Fruit fly (Drosophila melanogaster) whole organism, prepupa: Measurements from ENCODE around the gene Spps.

Experiments
- CG10631 ChIP-seq: fragments of 200-800 bp; sonication (Bioruptor generic); optimal IDR thresholded peaks from 2 replicates; lab custom pipeline; 2016; ENCODE audit warnings: missing biosample characterization, missing genetic modification characterization
- CG10669 ChIP-seq: fragments of 200-800 bp; sonication (Bioruptor generic); optimal IDR thresholded peaks from 3 replicates; lab custom pipeline; 2018; ENCODE audit warnings: missing biosample characterization, mild to moderate bottlenecking, missing genetic modification characterization, moderate library complexity
- CG11762 ChIP-seq: fragments of 200-800 bp; sonication (Bioruptor generic); optimal IDR thresholded peaks from 3 replicates; lab custom pipeline; 2016; ENCODE audit warnings: missing biosample characterization, missing genetic modification characterization; ENCODE audit not compliant: insufficient read depth
- CG15336 ChIP-seq: fragments of 200-800 bp; sonication (Bioruptor generic); IDR thresholded peaks from 2 replicates; pipeline ENCODE4 v1.3.6; 2022; ENCODE audit warnings: missing biosample characterization, missing genetic modification characterization
- CG16779 ChIP-seq: fragments of 200-800 bp; sonication (Bioruptor generic); optimal IDR thresholded peaks from 3 replicates; lab custom pipeline; 2017; ENCODE audit warnings: missing biosample characterization, mild to moderate bottlenecking, missing genetic modification characterization
- CG32006 ChIP-seq: fragments of 200-800 bp; sonication (Bioruptor generic); optimal IDR thresholded peaks from 3 replicates; lab custom pipeline; 2017; ENCODE audit warnings: missing biosample characterization, mild to moderate bottlenecking, missing genetic modification characterization
- CG34406 ChIP-seq: fragments of 200-800 bp; sonication (Bioruptor generic); optimal IDR thresholded peaks from 3 replicates; lab custom pipeline; 2016; ENCODE audit warnings: missing biosample characterization, missing genetic modification characterization
- CG3919 ChIP-seq: fragments of 200-800 bp; sonication (Bioruptor generic); optimal IDR thresholded peaks from 3 replicates; lab custom pipeline; 2016; ENCODE audit warnings: missing biosample characterization, missing genetic modification characterization
- CG4318 ChIP-seq: fragments of 200-800 bp; sonication (Bioruptor generic); optimal IDR thresholded peaks from 3 replicates; lab custom pipeline; 2017; ENCODE audit warnings: missing biosample characterization, mild to moderate bottlenecking, missing genetic modification characterization
- CG6163 ChIP-seq: fragments of 200-800 bp; sonication (Bioruptor generic); IDR thresholded peaks from 3 replicates; pipeline ENCODE4 v1.3.6; 2022; ENCODE audit warnings: missing biosample characterization, missing genetic modification characterization
- CG6808 ChIP-seq: fragments of 200-800 bp; sonication (Bioruptor generic); optimal IDR thresholded peaks from 3 replicates; lab custom pipeline; 2017; ENCODE audit warnings: missing biosample characterization, missing genetic modification characterization, mild to moderate bottlenecking, moderate library complexity, missing genetic modification reagents
- CG7368 ChIP-seq: fragments of 200-800 bp; sonication (Bioruptor generic); optimal IDR thresholded peaks from 3 replicates; lab custom pipeline; 2016; ENCODE audit warnings: missing biosample characterization, missing genetic modification characterization
- CG8119 ChIP-seq: fragments of 200-800 bp; sonication (Bioruptor generic); IDR thresholded peaks from 3 replicates; pipeline ENCODE4 v1.3.6; 2022; ENCODE audit warnings: missing biosample characterization, missing genetic modification characterization
- CG8319 ChIP-seq: fragments of 200-800 bp; sonication (Bioruptor generic); optimal IDR thresholded peaks from 3 replicates; lab custom pipeline; 2016; ENCODE audit warnings: missing biosample characterization, missing genetic modification characterization
- Eip75B ChIP-seq: fragments of 200-800 bp; sonication (Bioruptor generic); optimal IDR thresholded peaks from 3 replicates; lab custom pipeline; 2016; ENCODE audit warnings: missing biosample characterization, missing genetic modification characterization
- Eip78C ChIP-seq: fragments of 200-800 bp; sonication (Bioruptor generic); peaks from one replicate; lab custom pipeline; 2016; ENCODE audit warnings: missing biosample characterization, missing genetic modification characterization
- Eip93F ChIP-seq: fragments of 200-800 bp; sonication (Bioruptor generic); optimal IDR thresholded peaks from 2 replicates; lab custom pipeline; 2016; ENCODE audit warnings: missing biosample characterization, mild to moderate bottlenecking, missing genetic modification characterization
- Ets21C ChIP-seq: fragments of 200-800 bp; sonication (Bioruptor generic); optimal IDR thresholded peaks from 3 replicates; lab custom pipeline; 2016; ENCODE audit warnings: missing biosample characterization, missing genetic modification characterization
- Gug ChIP-seq: fragments of 200-800 bp; sonication (Bioruptor generic); IDR thresholded peaks from 2 replicates; pipeline ENCODE4 v1.3.6; 2022; ENCODE audit warnings: missing biosample characterization, missing genetic modification characterization
- Hr38 ChIP-seq: sonication (Bioruptor generic); optimal IDR thresholded peaks from 2 replicates; lab custom pipeline; 2016; ENCODE audit warnings: missing biosample characterization, missing genetic modification characterization
- Hr39 ChIP-seq: fragments of 200-800 bp; sonication (Bioruptor generic); optimal IDR thresholded peaks from 2 replicates; lab custom pipeline; 2016; ENCODE audit warnings: missing biosample characterization, missing genetic modification characterization
- Hr4 ChIP-seq: fragments of 200-800 bp; sonication (Bioruptor generic); optimal IDR thresholded peaks from 3 replicates; lab custom pipeline; 2016; ENCODE audit warnings: missing biosample characterization, missing genetic modification characterization
- OdsH ChIP-seq: fragments of 200-800 bp; sonication (Bioruptor generic); optimal IDR thresholded peaks from 3 replicates; lab custom pipeline; 2016; ENCODE audit warnings: missing biosample characterization, missing genetic modification characterization
- Smox ChIP-seq: fragments of 200-800 bp; sonication (Bioruptor generic); optimal IDR thresholded peaks from 3 replicates; lab custom pipeline; 2016; ENCODE audit warnings: missing biosample characterization, missing genetic modification characterization
- Sox14 ChIP-seq: fragments of 200-800 bp; sonication (Bioruptor generic); optimal IDR thresholded peaks from 3 replicates; lab custom pipeline; 2016; ENCODE audit warnings: missing biosample characterization, missing genetic modification characterization
- Sox15 ChIP-seq: fragments of 200-800 bp; sonication (Bioruptor generic); optimal IDR thresholded peaks from 3 replicates; lab custom pipeline; 2016; ENCODE audit warnings: missing biosample characterization, missing genetic modification characterization
- achi ChIP-seq: fragments of 200-800 bp; sonication (Bioruptor generic); optimal IDR thresholded peaks from 3 replicates; lab custom pipeline; 2016; ENCODE audit warnings: missing biosample characterization, missing genetic modification characterization
- acj6 ChIP-seq: fragments of 200-800 bp; sonication (Bioruptor generic); optimal IDR thresholded peaks from 3 replicates; lab custom pipeline; 2016; ENCODE audit warnings: missing biosample characterization, missing genetic modification characterization
- dac ChIP-seq: fragments of 200-800 bp; sonication (Bioruptor generic); optimal IDR thresholded peaks from 2 replicates; lab custom pipeline; 2017; ENCODE audit warnings: missing biosample characterization, mild to moderate bottlenecking, missing genetic modification characterization
- dsx ChIP-seq: fragments of 200-800 bp; optimal IDR thresholded peaks from 3 replicates; lab custom pipeline; 2019; ENCODE audit warnings: missing biosample characterization, mild to moderate bottlenecking, missing genetic modification characterization, moderate library complexity; ENCODE audit not compliant: poor library complexity, severe bottlenecking
- eg ChIP-seq: fragments of 200-800 bp; sonication (Bioruptor generic); IDR thresholded peaks from 3 replicates; pipeline ENCODE4 v1.3.6; 2022; ENCODE audit warnings: missing biosample characterization, missing genetic modification characterization
- fd59A ChIP-seq: fragments of 200-800 bp; sonication (Bioruptor generic); optimal IDR thresholded peaks from 2 replicates; lab custom pipeline; 2017; ENCODE audit warnings: missing biosample characterization, mild to moderate bottlenecking, missing genetic modification characterization, missing genetic modification reagents
- fd85E ChIP-seq: fragments of 200-800 bp; sonication (Bioruptor generic); optimal IDR thresholded peaks from 3 replicates; lab custom pipeline; 2016; ENCODE audit warnings: missing biosample characterization, missing genetic modification characterization
- fkh ChIP-seq: fragments of 200-800 bp; sonication (Bioruptor generic); optimal IDR thresholded peaks from 3 replicates; lab custom pipeline; 2017; ENCODE audit warnings: missing biosample characterization, mild to moderate bottlenecking, missing genetic modification characterization, moderate library complexity
- lz ChIP-seq: fragments of 200-800 bp; sonication (Bioruptor generic); optimal IDR thresholded peaks from 3 replicates; lab custom pipeline; 2016; ENCODE audit warnings: missing biosample characterization, missing genetic modification characterization
- spab ChIP-seq: fragments of 200-800 bp; sonication (Bioruptor generic); optimal IDR thresholded peaks from 2 replicates; lab custom pipeline; 2017; ENCODE audit warnings: missing biosample characterization, mild to moderate bottlenecking, missing genetic modification characterization, missing genetic modification reagents
- svp ChIP-seq: fragments of 200-800 bp; sonication (Bioruptor generic); peaks from one replicate; lab custom pipeline; 2016; ENCODE audit warnings: missing biosample characterization, missing genetic modification characterization
- topi ChIP-seq: fragments of 200-800 bp; sonication (Bioruptor generic); optimal IDR thresholded peaks from 3 replicates; lab custom pipeline; 2016; ENCODE audit warnings: missing biosample characterization, missing genetic modification characterization
- vri ChIP-seq: fragments of 200-800 bp; sonication (Bioruptor generic); optimal IDR thresholded peaks from 3 replicates; lab custom pipeline; 2016; ENCODE audit warnings: missing biosample characterization, mild to moderate bottlenecking, missing genetic modification characterization

The Spps gene

dm6 chr3R:24266786-24267579, 40.2 kb upstream of the Spps start (continued):
- peak; percentile 88 for TF ChIP-seq CG8319
- peak; percentile 93 for TF ChIP-seq CG6808 (GFP tag; lab: Kevin White, UChicago)
- TF ChIP-seq Hr39 (GFP tag; lab: Kevin White, UChicago) = peak; percentile 59
- TF ChIP-seq Eip75B (GFP tag; lab: Kevin White, UChicago) = peak; percentile 87
- TF ChIP-seq Hr38 (GFP tag; lab: Kevin White, UChicago) = no peak
- peak; percentile 83 for TF ChIP-seq Smox (GFP tag; lab: Kevin White, UChicago)
- peak; percentile 53 for TF ChIP-seq dac (GFP tag; lab: Kevin White, UChicago)
- TF ChIP-seq achi (GFP tag; lab: Kevin White, UChicago) = peak; percentile 90
- peak; percentile 81 for TF ChIP-seq Sox14 (GFP tag; lab: Kevin White, UChicago)
- TF ChIP-seq CG34406 (GFP tag; lab: Kevin White, UChicago) = peak; percentile 88

- 0 out of 2 replicates have a peak, but pooled peaks have one; percentile 0 for TF ChIP-seq CG15336 (GFP tag; lab: Robert Waterston, UW)
- no peak for TF ChIP-seq Eip93F
- TF ChIP-seq CG8119 (GFP tag; lab: Robert Waterston, UW) = no peak
- no peak for TF ChIP-seq Smox (GFP tag; lab: Kevin White, UChicago)
- TF ChIP-seq CG16779 (tag; lab: Kevin White, UChicago) = no peak
- peak; percentile 59 for TF ChIP-seq fkh
- peak; percentile 63 for TF ChIP-seq svp (GFP tag; lab: Kevin White, UChicago)
- TF ChIP-seq Eip78C = peak; percentile 69
- no peak for TF ChIP-seq Ets21C (GFP tag; lab: Kevin White, UChicago)
- TF ChIP-seq dsx (GFP tag; lab: Kevin White, UChicago) = peak; percentile 12
- TF ChIP-seq CG3919 (GFP tag; lab: Kevin White, UChicago) = peak; percentile 4
- TF ChIP-seq vri = peak; percentile 27
- TF ChIP-seq CG32006 = no peak
- no peak for TF ChIP-seq CG8319
- TF ChIP-seq CG4318 (GFP tag; lab: Kevin White, UChicago) = no peak
These were observed 38.0 kb upstream of the Spps start for dm6 chr3R:24264414-24265363.

DNA sequence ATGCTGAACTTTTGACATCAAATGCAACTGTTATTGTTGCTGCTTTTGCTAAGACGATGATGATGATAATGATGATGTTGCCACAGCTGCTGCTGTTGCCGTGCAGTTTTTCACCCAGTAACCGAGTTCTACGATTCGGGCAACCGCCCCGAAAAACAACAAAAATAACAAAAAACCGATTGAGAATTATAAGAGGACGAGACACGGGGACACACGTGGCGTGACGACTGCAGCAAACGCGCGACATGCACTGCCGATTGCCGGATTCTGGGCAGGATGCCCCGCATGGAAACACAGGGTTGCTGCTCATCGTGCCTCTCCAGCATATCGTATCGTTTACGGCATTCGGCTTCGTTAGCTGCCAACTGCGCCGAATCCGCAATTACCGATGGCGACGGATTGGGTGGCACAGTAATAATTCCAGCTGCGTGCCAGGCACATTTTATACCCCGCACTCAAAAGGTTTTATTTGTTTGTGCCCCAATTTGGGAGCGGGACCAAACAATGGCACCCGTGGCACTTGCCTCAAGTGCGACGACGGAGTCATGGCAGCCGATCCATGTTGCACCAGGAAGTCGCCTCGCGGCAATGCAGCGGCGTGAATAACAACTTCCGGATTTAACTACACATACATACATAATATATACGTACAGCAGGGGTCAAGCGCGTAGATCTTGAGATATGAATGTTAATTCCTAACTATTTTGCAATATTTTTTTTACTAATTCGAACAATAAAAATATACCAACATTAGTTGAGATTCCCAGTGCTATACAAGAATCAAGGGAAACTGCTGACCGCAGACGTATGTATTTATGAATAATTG, 37.1 kb upstream of the Spps start:
- peak; percentile 22 for TF ChIP-seq Eip75B (GFP tag; lab: Kevin White, UChicago)
- TF ChIP-seq achi (GFP tag; lab: Kevin White, UChicago) = peak; percentile 6
- peak; percentile 27 for TF ChIP-seq CG10631 (GFP tag; lab: Kevin White, UChicago)
- TF ChIP-seq CG11762 (GFP tag; lab: Kevin White, UChicago) = peak; percentile 22
- no peak for TF ChIP-seq CG6808 (GFP tag; lab: Kevin White, UChicago)
- no peak for TF ChIP-seq CG7368 (GFP tag; lab: Kevin White, UChicago)
- peak; percentile 72 for TF ChIP-seq Eip78C
- TF ChIP-seq Hr38 (GFP tag; lab: Kevin White, UChicago) = no peak
- no peak for TF ChIP-seq fkh
- TF ChIP-seq fd59A (GFP tag; lab: Kevin White, UChicago) = no peak
- peak; percentile 61 for TF ChIP-seq Hr4 (GFP tag; lab: Kevin White, UChicago)
- TF ChIP-seq vri = no peak
- TF ChIP-seq CG10669 (GFP tag; lab: Kevin White, UChicago) = peak; percentile 34
- peak; percentile 7 for TF ChIP-seq Hr39 (GFP tag; lab: Kevin White, UChicago)
- TF ChIP-seq CG6163 (GFP tag; lab: Robert Waterston, UW) = no peak
- no peak for TF ChIP-seq CG3919 (GFP tag; lab: Kevin White, UChicago)
- TF ChIP-seq eg = 0 out of 3 replicates have a peak, but pooled peaks have one; percentile 28
- TF ChIP-seq spab = no peak
- TF ChIP-seq Sox15 (GFP tag; lab: Kevin White, UChicago) = no peak
- peak; percentile 61; the same call in 1 of the 2 replicates for TF ChIP-seq CG15336 (GFP tag; lab: Robert Waterston, UW)
- TF ChIP-seq Smox (GFP tag; lab: Kevin White, UChicago) = no peak
- no peak for TF ChIP-seq Sox14 (GFP tag; lab: Kevin White, UChicago)
- no peak for TF ChIP-seq acj6 (GFP tag; lab: Kevin White, UChicago)
- no peak for TF ChIP-seq fd85E
- no peak for TF ChIP-seq CG8119 (GFP tag; lab: Robert Waterston, UW)
- peak; percentile 16 for TF ChIP-seq topi
- TF ChIP-seq Gug = no peak
- peak; percentile 20 for TF ChIP-seq OdsH (GFP tag; lab: Kevin White, UChicago)
- TF ChIP-seq Eip93F = no peak
- TF ChIP-seq lz (GFP tag; lab: Kevin White, UChicago) = peak; percentile 20
- TF ChIP-seq CG32006 = peak; percentile 34
